Worm (Caenorhabditis elegans): Measurements from ENCODE around the gene C03A3.1.

The C03A3.1 gene

ce11 chrX:11215420-11216050 is 41.6 kb upstream of the C03A3.1 start, which contains the start of the genes C34F6.7 and idh-2 (continued):
- TF ChIP-seq aha-1 (tag; optimal IDR thresholded peaks at IDR 0.05) (no peak), jun-1 (tag; optimal IDR thresholded peaks at IDR 0.05) (no peak), nhr-77 (tag; optimal IDR thresholded peaks at IDR 0.05) (no peak), isw-1 (GFP tag; IDR thresholded peaks at IDR 0.05) (no peak), snpc-4 (tag; optimal IDR thresholded peaks at IDR 0.05) (no peak), pax-3 (tag; optimal IDR thresholded peaks at IDR 0.05) (no peak), nhr-19 (GFP tag; conservative IDR thresholded peaks at IDR 0.05) (peak; percentile 20), lin-13 (GFP tag; optimal IDR thresholded peaks at IDR 0.05) (no peak), ama-1 (optimal IDR thresholded peaks at IDR 0.05) (no peak), rnt-1 (tag; optimal IDR thresholded peaks at IDR 0.05) (peak; percentile 35), egl-13 (tag; optimal IDR thresholded peaks at IDR 0.05) (no peak), pag-3 (tag; optimal IDR thresholded peaks at IDR 0.05; ENCODE audit: borderline replicate concordance, insufficient read depth) (no peak), lsy-2 (tag; optimal IDR thresholded peaks at IDR 0.05) (peak; percentile 44 to 45), nhr-85 (tag) (peak; percentile 84), C16A3.4 (tag; optimal IDR thresholded peaks at IDR 0.05) (peak; percentile 25), skn-1 (tag; optimal IDR thresholded peaks at IDR 0.05) (no peak), unc-130 (tag; optimal IDR thresholded peaks at IDR 0.05) (peak; percentile 53), mdl-1 (tag; optimal IDR thresholded peaks at IDR 0.05) (peak in 1 of 2 experiments; percentile 60), unc-62 (GFP tag; optimal IDR thresholded peaks at IDR 0.05) (no peak), ztf-4 (tag; optimal IDR thresholded peaks at IDR 0.05) (peak; percentile 40), elt-2 (tag; optimal IDR thresholded peaks at IDR 0.05) (no peak), tlp-1 (tag; optimal IDR thresholded peaks at IDR 0.05) (no peak), hlh-17 (GFP tag; optimal IDR thresholded peaks at IDR 0.05; ENCODE audit: borderline replicate concordance) (no peak), unc-30 (tag; optimal IDR thresholded peaks at IDR 0.05) (no peak), xbp-1 (tag; optimal IDR thresholded peaks at IDR 0.05) (peak; percentile 46), nhr-84 (tag; optimal IDR thresholded peaks at IDR 0.05) (no peak), fkh-4 (tag; optimal IDR thresholded peaks at IDR 0.05; ENCODE audit: borderline replicate concordance) (no peak), unc-86 (tag; optimal IDR thresholded peaks at IDR 0.05) (no peak), zip-4 (GFP tag; optimal IDR thresholded peaks at IDR 0.05) (no peak), nhr-76 (tag; optimal IDR thresholded peaks at IDR 0.05) (no peak), dsc-1 (tag; optimal IDR thresholded peaks at IDR 0.05) (peak; percentile 0), efl-3 (GFP tag; optimal IDR thresholded peaks at IDR 0.05) (no peak), F16B12.6 (tag; optimal IDR thresholded peaks at IDR 0.05) (peak; percentile 89), Y116A8C.19 (tag; optimal IDR thresholded peaks at IDR 0.05; ENCODE audit: borderline replicate concordance) (no peak), egl-27 (tag; optimal IDR thresholded peaks at IDR 0.05) (no peak), alr-1 (tag; optimal IDR thresholded peaks at IDR 0.05; ENCODE audit: borderline replicate concordance) (no peak), nhr-12 (tag; optimal IDR thresholded peaks at IDR 0.05) (no peak), mef-2 (tag; optimal IDR thresholded peaks at IDR 0.05) (no peak), C04F5.9 (tag; optimal IDR thresholded peaks at IDR 0.05) (no peak), dpl-1 (GFP tag; optimal IDR thresholded peaks at IDR 0.05) (peak; percentile 13 to 45 (median 34))

- peak in 1 of 2 experiments; percentile 27 for TF ChIP-seq lsy-2 (tag; optimal IDR thresholded peaks at IDR 0.05)
- peak; percentile 6 for TF ChIP-seq blmp-1 (tag; optimal IDR thresholded peaks at IDR 0.05)
- TF ChIP-seq ceh-63 (GFP tag; optimal IDR thresholded peaks at IDR 0.05), result no peak
- no peak for TF ChIP-seq mdl-1 (tag; optimal IDR thresholded peaks at IDR 0.05)
- TF ChIP-seq mep-1 (tag; optimal IDR thresholded peaks at IDR 0.05), result peak; percentile 12
- TF ChIP-seq pqm-1 (tag; optimal IDR thresholded peaks at IDR 0.05), result no peak
- peak; percentile 50 for TF ChIP-seq lin-14 (GFP tag; optimal IDR thresholded peaks at IDR 0.05)
- TF ChIP-seq ama-1 (optimal IDR thresholded peaks at IDR 0.05), result no peak
- no peak for TF ChIP-seq snu-23 (GFP tag; optimal IDR thresholded peaks at IDR 0.05)
- no peak for TF ChIP-seq tbx-2 (tag; optimal IDR thresholded peaks at IDR 0.05)
- TF ChIP-seq jun-1 (tag; optimal IDR thresholded peaks at IDR 0.05), result no peak
- no peak for TF ChIP-seq egl-13 (tag; optimal IDR thresholded peaks at IDR 0.05)
- no peak for TF ChIP-seq nhr-84 (tag; optimal IDR thresholded peaks at IDR 0.05)
- TF ChIP-seq elt-3 (tag; optimal IDR thresholded peaks at IDR 0.05), result no peak
- no peak for TF ChIP-seq efl-1 (optimal IDR thresholded peaks at IDR 0.05)
- peak in 1 of 2 experiments; percentile 84 for TF ChIP-seq efl-1 (GFP tag; optimal IDR thresholded peaks at IDR 0.05 in 1 of 2)
- TF ChIP-seq fos-1 (tag; optimal IDR thresholded peaks at IDR 0.05), result no peak
- no peak for TF ChIP-seq fkh-8 (tag; optimal IDR thresholded peaks at IDR 0.05)
- TF ChIP-seq nhr-90 (tag; optimal IDR thresholded peaks at IDR 0.05; ENCODE audit: poor library complexity), result no peak
Measured at ce11 chrX:11222597-11223218, 34.5 kb upstream of the C03A3.1 start, which contains the start of gene C34F6.9. TSS of gene C34F6.9 (minus strand) at chrX:11222647.
